Worm (Caenorhabditis elegans) whole organism, L3 larva: ENCODE results near the gene M05D6.5.

Experiments used
- ZK546.5 ChIP-seq: sonication (generic microtip); optimal IDR thresholded peaks from 2 replicates; lab custom pipeline; 2017; ENCODE audit warnings: missing biosample characterization, missing genetic modification characterization
- ama-1 ChIP-seq: fragments of 150-350 bp; optimal IDR thresholded peaks from 2 replicates; lab custom pipeline; 2018
- ceh-16 ChIP-seq: sonication (generic microtip); optimal IDR thresholded peaks from 2 replicates; lab custom pipeline; 2017; ENCODE audit warnings: missing biosample characterization, missing genetic modification characterization
- egl-27 ChIP-seq: sonication (generic microtip); optimal IDR thresholded peaks from 4 replicates; lab custom pipeline; 2017; ENCODE audit warnings: missing biosample characterization, missing genetic modification reagents, missing genetic modification characterization
- elt-2 ChIP-seq: sonication (generic microtip); optimal IDR thresholded peaks from 2 replicates; lab custom pipeline; 2016; ENCODE audit warnings: missing genetic modification reagents, mild to moderate bottlenecking, missing genetic modification characterization, missing compliant biosample characterization
- elt-3 ChIP-seq, 3 experiments: fragments of 150-350 bp in 1 of 3; sonication (generic microtip) in 2 of 3; optimal IDR thresholded peaks; 2 replicates in 2 of 3; 4 replicates in 1 of 3; lab custom pipeline; 2014 to 2017; ENCODE audit warnings: missing biosample characterization in 3 of 3, missing genetic modification characterization in 3 of 3
- fkh-10 ChIP-seq: sonication (generic microtip); optimal IDR thresholded peaks from 2 replicates; lab custom pipeline; 2017; ENCODE audit warnings: missing biosample characterization, missing genetic modification reagents, missing genetic modification characterization
- hmg-11 ChIP-seq: sonication (generic microtip); optimal IDR thresholded peaks from 2 replicates; lab custom pipeline; 2016; ENCODE audit warnings: missing genetic modification characterization, missing compliant biosample characterization
- jun-1 ChIP-seq: fragments of 150-350 bp; optimal IDR thresholded peaks from 2 replicates; lab custom pipeline; 2014; ENCODE audit warnings: missing biosample characterization, missing genetic modification reagents, missing genetic modification characterization
- lin-15B ChIP-seq: fragments of 150-350 bp; optimal IDR thresholded peaks from 2 replicates; lab custom pipeline; 2014; ENCODE audit warnings: missing biosample characterization, missing genetic modification characterization
- mml-1 ChIP-seq: fragments of 150-350 bp; sonication (generic microtip); optimal IDR thresholded peaks from 3 replicates; lab custom pipeline; 2014; ENCODE audit warnings: missing biosample characterization, missing genetic modification characterization
- nfya-1 ChIP-seq: sonication (generic microtip); optimal IDR thresholded peaks from 2 replicates; lab custom pipeline; 2017; ENCODE audit warnings: missing genetic modification characterization, mild to moderate bottlenecking, missing compliant biosample characterization, antibody characterized with exemption, moderate library complexity; ENCODE audit not compliant: insufficient read depth
- nhr-23 ChIP-seq: fragments of 150-350 bp; optimal IDR thresholded peaks from 2 replicates; lab custom pipeline; 2014; ENCODE audit warnings: missing biosample characterization, missing genetic modification reagents, missing genetic modification characterization
- nhr-237 ChIP-seq: fragments of 150-350 bp; optimal IDR thresholded peaks from 2 replicates; lab custom pipeline; 2014; ENCODE audit warnings: missing biosample characterization, missing genetic modification characterization
- nhr-25 ChIP-seq: sonication (generic microtip); optimal IDR thresholded peaks from 2 replicates; lab custom pipeline; 2017; ENCODE audit warnings: missing biosample characterization, missing genetic modification characterization
- nhr-43 ChIP-seq: sonication (generic microtip); optimal IDR thresholded peaks from 2 replicates; lab custom pipeline; 2016; ENCODE audit warnings: mild to moderate bottlenecking, missing genetic modification characterization, missing compliant biosample characterization; ENCODE audit not compliant: poor library complexity, severe bottlenecking
- nhr-67 ChIP-seq: fragments of 150-350 bp; optimal IDR thresholded peaks from 2 replicates; lab custom pipeline; 2014; ENCODE audit warnings: missing biosample characterization, missing genetic modification characterization
- pha-4 ChIP-seq: fragments of 150-350 bp; optimal IDR thresholded peaks from 2 replicates; lab custom pipeline; 2014; ENCODE audit warnings: missing biosample characterization, missing genetic modification reagents, missing genetic modification characterization
- pqm-1 ChIP-seq: fragments of 150-350 bp; optimal IDR thresholded peaks from 2 replicates; lab custom pipeline; 2017; ENCODE audit warnings: missing biosample characterization, missing genetic modification characterization, inconsistent platforms
- skn-1 ChIP-seq: fragments of 150-350 bp; optimal IDR thresholded peaks from 2 replicates; lab custom pipeline; 2014; ENCODE audit warnings: missing biosample characterization, missing genetic modification characterization
- snpc-4 ChIP-seq: fragments of 150-350 bp; optimal IDR thresholded peaks from 2 replicates; lab custom pipeline; 2014; ENCODE audit warnings: missing biosample characterization, missing genetic modification characterization
- tbx-2 ChIP-seq: sonication (generic microtip); optimal IDR thresholded peaks from 2 replicates; lab custom pipeline; 2016; ENCODE audit warnings: mild to moderate bottlenecking, missing genetic modification characterization, missing compliant biosample characterization
- unc-62 ChIP-seq: fragments of 150-350 bp; sonication (generic microtip); optimal IDR thresholded peaks from 4 replicates; lab custom pipeline; 2014; ENCODE audit warnings: missing biosample characterization, missing genetic modification reagents, missing genetic modification characterization
- zag-1 ChIP-seq: fragments of 150-350 bp; optimal IDR thresholded peaks from 2 replicates; lab custom pipeline; 2014; ENCODE audit warnings: missing biosample characterization, missing genetic modification characterization
- ztf-11 ChIP-seq: fragments of 150-350 bp; optimal IDR thresholded peaks from 2 replicates; lab custom pipeline; 2014; ENCODE audit warnings: missing biosample characterization, missing genetic modification characterization
- ztf-4 ChIP-seq: fragments of 150-350 bp; optimal IDR thresholded peaks from 2 replicates; lab custom pipeline; 2014; ENCODE audit warnings: missing biosample characterization, missing genetic modification characterization

The M05D6.5 gene

ce11 chrII:8481731-8482253 lies at the start of gene M05D6.5:
Gene M05D6.5 (minus strand): TSS chrII:8482203.
- TF ChIP-seq ztf-4 (tag; lab: Kevin White, UChicago) (no peak), pha-4 (tag; lab: Kevin White, UChicago) (no peak), ama-1 (lab: Kevin White, UChicago) (peak; percentile 89)
- TF ChIP-seq, all 47 proteins: peak for 1

ce11 chrII:8531181-8531759 lies 49.3 kb upstream of the M05D6.5 start, which contains the start of gene gldi-7:
Gene gldi-7 (minus strand): TSS chrII:8531222.
- TF ChIP-seq elt-3 (tag; optimal IDR thresholded peaks at IDR 0.05; lab: Kevin White, UChicago): no peak
- peak; percentile 15 for TF ChIP-seq pqm-1 (tag; lab: Kevin White, UChicago)

- TF ChIP-seq nhr-25 (tag; lab: Kevin White, UChicago) (peak; percentile 50), tbx-2 (no peak), nhr-23 (tag; lab: Kevin White, UChicago) (peak; percentile 11), mml-1 (no peak), nhr-43 (tag; lab: Kevin White, UChicago) (no peak), nhr-67 (tag; lab: Kevin White, UChicago) (no peak)
- TF ChIP-seq, all 47 proteins: peak for 2
Observed at ce11 chrII:8529176-8529698, 47.2 kb upstream of the M05D6.5 start.

- peak; percentile 71 for TF ChIP-seq snpc-4 (tag; lab: Kevin White, UChicago)
- no peak for TF ChIP-seq nhr-25 (tag; lab: Kevin White, UChicago)
- no peak for TF ChIP-seq fkh-10 (GFP tag; lab: Kevin White, UChicago)
- TF ChIP-seq hmg-11 (tag; lab: Kevin White, UChicago): peak; percentile 1
- TF ChIP-seq lin-15B (tag; lab: Kevin White, UChicago): peak; percentile 33
- no peak for TF ChIP-seq egl-27 (tag; lab: Kevin White, UChicago)
- peak; percentile 71 for TF ChIP-seq pha-4 (tag; lab: Kevin White, UChicago)
- peak; percentile 67 for TF ChIP-seq nhr-23 (tag; lab: Kevin White, UChicago)
- peak; percentile 13 for TF ChIP-seq elt-2 (tag; lab: Kevin White, UChicago)
Observed at ce11 chrII:8525133-8525736, 43.2 kb upstream of the M05D6.5 start, which contains the start of the genes prp-9 and mrps-18B. Gene prp-9 (minus strand): TSS chrII:8525396. Gene mrps-18B (plus strand): TSS chrII:8525681.

- TF ChIP-seq ceh-16 (tag; lab: Kevin White, UChicago) (no peak), nhr-23 (tag; lab: Kevin White, UChicago) (no peak)
Observed at ce11 chrII:8520625-8521024, 38.6 kb upstream of the M05D6.5 start, which contains the start of gene cht-2. Gene cht-2 (plus strand): TSS chrII:8520925.

- TF ChIP-seq ztf-11 (tag; lab: Kevin White, UChicago) (no peak), nfya-1 (tag; lab: Kevin White, UChicago) (no peak), unc-62 (GFP tag; lab: Kevin White, UChicago) (no peak), ZK546.5 (tag; lab: Kevin White, UChicago) (no peak), nhr-25 (tag; lab: Kevin White, UChicago) (no peak), nhr-237 (tag; lab: Kevin White, UChicago) (no peak), pqm-1 (tag; lab: Kevin White, UChicago) (no peak), egl-27 (tag; lab: Kevin White, UChicago) (no peak), elt-3 (tag; optimal IDR thresholded peaks at IDR 0.05; lab: Kevin White, UChicago) (no peak), skn-1 (no peak), nhr-67 (tag; lab: Kevin White, UChicago) (no peak), jun-1 (tag; lab: Kevin White, UChicago) (no peak), lin-15B (tag; lab: Kevin White, UChicago) (no peak), zag-1 (tag; lab: Kevin White, UChicago) (no peak)
Observed at ce11 chrII:8518210-8518609, 36.2 kb upstream of the M05D6.5 start, which contains the start of gene T13H5.8. Gene T13H5.8 (plus strand): TSS chrII:8518510.
